Worm (Caenorhabditis elegans) whole organism, L4 larva: Measurements from ENCODE around the gene bicd-1.

ENCODE experiments used
- D1046.2 ChIP-seq: fragments of 200-800 bp; sonication (Bioruptor generic); IDR thresholded peaks from 2 replicates; pipeline ENCODE4 v1.3.6; 2022; ENCODE audit warnings: missing genetic modification characterization, missing compliant biosample characterization
- F10B5.3 ChIP-seq: sonication (generic microtip); optimal IDR thresholded peaks from 2 replicates; lab custom pipeline; 2016; ENCODE audit warnings: mild to moderate bottlenecking, missing genetic modification characterization, missing compliant biosample characterization
- F37D6.2 ChIP-seq: sonication (generic microtip); optimal IDR thresholded peaks from 2 replicates; lab custom pipeline; 2016; ENCODE audit warnings: mild to moderate bottlenecking, missing genetic modification characterization, missing compliant biosample characterization
- R02D3.7 ChIP-seq: fragments of 150-350 bp; sonication (generic microtip); optimal IDR thresholded peaks from 3 replicates; lab custom pipeline; 2014; ENCODE audit warnings: missing biosample characterization, missing genetic modification characterization
- Y5F2A.4 ChIP-seq: fragments of 200-800 bp; sonication (Bioruptor generic); optimal IDR thresholded peaks from 2 replicates; lab custom pipeline; 2018; ENCODE audit warnings: mild to moderate bottlenecking, missing genetic modification characterization, missing compliant biosample characterization
- Y75B8A.6 ChIP-seq: fragments of 200-800 bp; sonication (Bioruptor generic); IDR thresholded peaks from 2 replicates; pipeline ENCODE4 v1.3.6; 2022; ENCODE audit warnings: missing genetic modification reagents, missing genetic modification characterization, missing compliant biosample characterization
- aha-1 ChIP-seq: fragments of 150-350 bp; peaks from one replicate; lab custom pipeline; 2014; ENCODE audit warnings: missing biosample characterization, missing genetic modification characterization
- arid-1 ChIP-seq: fragments of 200-800 bp; sonication (Bioruptor generic); conservative IDR thresholded peaks from 2 replicates; pipeline ENCODE4 v1.3.6; 2022; ENCODE audit warnings: missing genetic modification reagents, missing genetic modification characterization, missing compliant biosample characterization
- attf-4 ChIP-seq: sonication (generic microtip); optimal IDR thresholded peaks from 3 replicates; lab custom pipeline; 2017; ENCODE audit warnings: missing biosample characterization, missing genetic modification characterization
- ceh-32 ChIP-seq: sonication (generic microtip); optimal IDR thresholded peaks from 2 replicates; lab custom pipeline; 2016; ENCODE audit warnings: mild to moderate bottlenecking, missing genetic modification characterization, missing compliant biosample characterization; ENCODE audit not compliant: poor library complexity
- ceh-44 ChIP-seq: fragments of 200-800 bp; sonication (Bioruptor generic); IDR thresholded peaks from 2 replicates; pipeline ENCODE4 v1.3.6; 2022; ENCODE audit warnings: missing genetic modification reagents, missing genetic modification characterization, missing compliant biosample characterization
- ceh-62 ChIP-seq: sonication (generic microtip); optimal IDR thresholded peaks from 2 replicates; lab custom pipeline; 2017; ENCODE audit warnings: missing biosample characterization, missing genetic modification characterization
- cey-2 ChIP-seq: sonication (generic microtip); optimal IDR thresholded peaks from 3 replicates; lab custom pipeline; 2017; ENCODE audit warnings: missing genetic modification characterization, mild to moderate bottlenecking, missing compliant biosample characterization, antibody characterized with exemption, borderline replicate concordance; ENCODE audit not compliant: insufficient read depth
- ctbp-1 ChIP-seq: fragments of 200-800 bp; sonication (Bioruptor generic); IDR thresholded peaks from 2 replicates; pipeline ENCODE4 v1.3.6; 2022; ENCODE audit warnings: missing genetic modification reagents, missing genetic modification characterization, missing compliant biosample characterization
- daf-16 ChIP-seq, 3 experiments: sonication (generic microtip); optimal IDR thresholded peaks; 2 replicates each; lab custom pipeline; 2016 to 2017; ENCODE audit warnings: missing genetic modification characterization in 3 of 3, missing genetic modification reagents in 3 of 3, mild to moderate bottlenecking in 2 of 3, missing compliant biosample characterization in 2 of 3, missing biosample characterization in 1 of 3, moderate library complexity in 1 of 3
- daf-8 ChIP-seq: fragments of 200-800 bp; sonication (Bioruptor generic); IDR thresholded peaks from 2 replicates; pipeline ENCODE4 v1.3.6; 2022; ENCODE audit warnings: missing genetic modification characterization, missing compliant biosample characterization
- dmd-6 ChIP-seq: fragments of 200-800 bp; sonication (Bioruptor generic); IDR thresholded peaks from 2 replicates; pipeline ENCODE4 v1.3.6; 2022; ENCODE audit warnings: missing genetic modification reagents, missing genetic modification characterization, missing compliant biosample characterization
- dmd-8 ChIP-seq: fragments of 200-800 bp; sonication (Bioruptor generic); IDR thresholded peaks from 2 replicates; pipeline ENCODE4 v1.3.6; 2022; ENCODE audit warnings: missing genetic modification characterization, missing compliant biosample characterization
- dmd-9 ChIP-seq: fragments of 200-800 bp; sonication (Bioruptor generic); IDR thresholded peaks from 2 replicates; pipeline ENCODE4 v1.3.6; 2022; ENCODE audit warnings: missing genetic modification reagents, missing genetic modification characterization, missing compliant biosample characterization
- duxl-1 ChIP-seq: sonication (generic microtip); optimal IDR thresholded peaks from 2 replicates; lab custom pipeline; 2016; ENCODE audit warnings: mild to moderate bottlenecking, missing genetic modification characterization, moderate library complexity, missing compliant biosample characterization; ENCODE audit not compliant: poor library complexity
- dve-1 ChIP-seq: sonication (generic microtip); optimal IDR thresholded peaks from 2 replicates; lab custom pipeline; 2017; ENCODE audit warnings: antibody characterized with exemption, mild to moderate bottlenecking, missing genetic modification characterization, missing compliant biosample characterization; ENCODE audit not compliant: insufficient read depth
- egl-27 ChIP-seq: sonication (generic microtip); optimal IDR thresholded peaks from 3 replicates; lab custom pipeline; 2017; ENCODE audit warnings: missing biosample characterization, missing genetic modification reagents, missing genetic modification characterization
- egl-43 ChIP-seq: fragments of 200-800 bp; sonication (Bioruptor generic); IDR thresholded peaks from 2 replicates; pipeline ENCODE4 v1.3.6; 2022; ENCODE audit warnings: missing genetic modification reagents, missing genetic modification characterization, missing compliant biosample characterization
- hlh-11 ChIP-seq: fragments of 200-800 bp; sonication (Bioruptor generic); optimal IDR thresholded peaks from 2 replicates; lab custom pipeline; 2018; ENCODE audit warnings: mild to moderate bottlenecking, missing genetic modification characterization, missing compliant biosample characterization
- lin-1 ChIP-seq: fragments of 200-800 bp; sonication (Bioruptor generic); IDR thresholded peaks from 2 replicates; pipeline ENCODE4 v1.3.6; 2022; ENCODE audit warnings: missing genetic modification reagents, missing genetic modification characterization, missing compliant biosample characterization
- lin-13 ChIP-seq: fragments of 150-350 bp; optimal IDR thresholded peaks from 2 replicates; lab custom pipeline; 2014; ENCODE audit warnings: missing biosample characterization, missing genetic modification reagents, missing genetic modification characterization
- lin-29 ChIP-seq: fragments of 200-800 bp; sonication (Bioruptor generic); IDR thresholded peaks from 2 replicates; pipeline ENCODE4 v1.3.6; 2022; ENCODE audit warnings: missing genetic modification reagents, missing genetic modification characterization, missing compliant biosample characterization
- madf-5 ChIP-seq, 2 experiments: fragments of 200-800 bp; sonication (Bioruptor generic); IDR thresholded peaks; 2 replicates each; pipeline ENCODE4 v1.3.6; 2022; ENCODE audit warnings: missing compliant biosample characterization in 2 of 2, missing genetic modification characterization in 2 of 2
- mdl-1 ChIP-seq, 2 experiments: fragments of 150-350 bp in 1 of 2; sonication (generic microtip) in 1 of 2; optimal IDR thresholded peaks; 2 replicates each; lab custom pipeline; 2014 to 2017; ENCODE audit warnings: missing biosample characterization in 2 of 2, missing genetic modification characterization in 2 of 2
- mdt-29 ChIP-seq: fragments of 200-800 bp; sonication (Bioruptor generic); IDR thresholded peaks from 2 replicates; pipeline ENCODE4 v1.3.6; 2022; ENCODE audit warnings: missing genetic modification reagents, missing genetic modification characterization, missing compliant biosample characterization
- mep-1 ChIP-seq: fragments of 150-350 bp; sonication (generic microtip); optimal IDR thresholded peaks from 3 replicates; lab custom pipeline; 2014; ENCODE audit warnings: missing biosample characterization, missing genetic modification characterization
- mes-2 ChIP-seq: sonication (generic microtip); optimal IDR thresholded peaks from 2 replicates; lab custom pipeline; 2016; ENCODE audit warnings: missing genotype, mild to moderate bottlenecking, missing genetic modification characterization, missing compliant biosample characterization; ENCODE audit not compliant: poor library complexity, severe bottlenecking
- mxl-2 ChIP-seq: fragments of 200-800 bp; sonication (Bioruptor generic); conservative IDR thresholded peaks from 2 replicates; pipeline ENCODE4 v1.3.6; 2022; ENCODE audit warnings: missing genetic modification reagents, missing genetic modification characterization, missing compliant biosample characterization
- nhr-10 ChIP-seq: fragments of 150-350 bp; optimal IDR thresholded peaks from 2 replicates; lab custom pipeline; 2014; ENCODE audit warnings: missing biosample characterization, missing genetic modification characterization
- nhr-102 ChIP-seq: sonication (generic microtip); optimal IDR thresholded peaks from 2 replicates; lab custom pipeline; 2016; ENCODE audit warnings: mild to moderate bottlenecking, missing genetic modification characterization, moderate library complexity, missing compliant biosample characterization
- nhr-111 ChIP-seq: fragments of 200-800 bp; sonication (Bioruptor generic); optimal IDR thresholded peaks from 2 replicates; lab custom pipeline; 2018; ENCODE audit warnings: mild to moderate bottlenecking, missing genetic modification characterization, missing compliant biosample characterization
- nhr-237 ChIP-seq: sonication (generic microtip); optimal IDR thresholded peaks from 2 replicates; lab custom pipeline; 2017; ENCODE audit warnings: missing biosample characterization, missing genetic modification characterization
- nhr-28 ChIP-seq: fragments of 150-350 bp; optimal IDR thresholded peaks from 2 replicates; lab custom pipeline; 2014; ENCODE audit warnings: missing biosample characterization, missing genetic modification characterization
- nhr-41 ChIP-seq: fragments of 200-800 bp; sonication (Bioruptor generic); IDR thresholded peaks from 2 replicates; pipeline ENCODE4 v1.3.6; 2022; ENCODE audit warnings: missing genetic modification reagents, missing genetic modification characterization, missing compliant biosample characterization
- nhr-48 ChIP-seq: sonication (generic microtip); optimal IDR thresholded peaks from 2 replicates; lab custom pipeline; 2016; ENCODE audit warnings: mild to moderate bottlenecking, missing genetic modification characterization, missing compliant biosample characterization
- nhr-6 ChIP-seq: fragments of 150-350 bp; optimal IDR thresholded peaks from 2 replicates; lab custom pipeline; 2014; ENCODE audit warnings: missing biosample characterization, missing genetic modification characterization
- nhr-76 ChIP-seq: fragments of 150-350 bp; optimal IDR thresholded peaks from 2 replicates; lab custom pipeline; 2014; ENCODE audit warnings: missing biosample characterization, missing genetic modification characterization
- nhr-77 ChIP-seq: fragments of 150-350 bp; optimal IDR thresholded peaks from 2 replicates; lab custom pipeline; 2014; ENCODE audit warnings: missing biosample characterization, missing genetic modification characterization
- php-3 ChIP-seq: fragments of 200-800 bp; sonication (Bioruptor generic); IDR thresholded peaks from 2 replicates; pipeline ENCODE4 v1.3.6; 2022; ENCODE audit warnings: missing genetic modification reagents, missing genetic modification characterization, missing compliant biosample characterization
- skn-1 ChIP-seq: fragments of 150-350 bp; optimal IDR thresholded peaks from 2 replicates; lab custom pipeline; 2014; ENCODE audit warnings: missing biosample characterization, missing genetic modification characterization
- snpc-4 ChIP-seq: fragments of 150-350 bp; optimal IDR thresholded peaks from 2 replicates; lab custom pipeline; 2014; ENCODE audit warnings: missing biosample characterization, missing genetic modification characterization
- spr-1 ChIP-seq: sonication (generic microtip); optimal IDR thresholded peaks from 2 replicates; lab custom pipeline; 2016; ENCODE audit warnings: mild to moderate bottlenecking, missing genetic modification characterization, missing compliant biosample characterization
- tra-1 ChIP-seq: fragments of 200-800 bp; sonication (Bioruptor generic); IDR thresholded peaks from 2 replicates; pipeline ENCODE4 v1.3.6; 2022; ENCODE audit warnings: missing genetic modification reagents, missing genetic modification characterization, missing compliant biosample characterization
- unc-39 ChIP-seq: sonication (generic microtip); optimal IDR thresholded peaks from 2 replicates; lab custom pipeline; 2017; ENCODE audit warnings: missing biosample characterization, missing genetic modification characterization
- zip-11 ChIP-seq: fragments of 200-800 bp; sonication (Bioruptor generic); IDR thresholded peaks from 2 replicates; pipeline ENCODE4 v1.3.6; 2022; ENCODE audit warnings: missing genetic modification characterization, missing compliant biosample characterization
- ztf-11 ChIP-seq: fragments of 150-350 bp; optimal IDR thresholded peaks from 2 replicates; lab custom pipeline; 2014; ENCODE audit warnings: missing biosample characterization, missing genetic modification characterization
- ztf-7 ChIP-seq: fragments of 150-350 bp; optimal IDR thresholded peaks from 2 replicates; lab custom pipeline; 2014; ENCODE audit warnings: missing biosample characterization, missing genetic modification characterization

The bicd-1 gene

DNA sequence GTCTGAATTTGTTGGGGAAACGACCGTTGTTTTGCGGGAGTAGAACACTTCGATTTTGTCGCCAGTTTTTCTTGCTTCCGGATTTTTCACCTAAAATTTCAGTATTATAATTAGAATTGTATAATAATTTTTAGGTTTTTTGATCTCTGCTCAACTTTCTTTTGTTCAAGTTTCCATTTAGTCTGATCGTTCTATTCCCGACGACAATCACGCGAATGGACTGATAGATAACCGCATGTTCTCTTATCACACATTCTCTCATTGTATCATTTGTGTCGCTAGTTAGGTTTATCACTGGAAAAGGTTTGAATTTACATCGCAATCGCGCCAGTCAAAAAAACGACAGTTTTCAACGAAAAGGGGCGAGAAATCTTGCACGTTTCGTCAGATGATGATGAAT is 17.3 kb downstream of the bicd-1 start:
- TF ChIP-seq php-3 (peak; percentile 61), Y5F2A.4 (GFP tag; lab: Kevin White, UChicago) (no peak), egl-43 (no peak), mdt-29 (GFP tag; lab: Robert Waterston, UW) (no peak), nhr-28 (peak; percentile 91), dve-1 (peak; percentile 88), nhr-111 (no peak), ztf-11 (tag; lab: Kevin White, UChicago) (no peak), ceh-44 (GFP tag; lab: Robert Waterston, UW) (no peak), ceh-62 (tag; lab: Kevin White, UChicago) (no peak), nhr-6 (no peak), lin-1 (GFP tag; lab: Robert Waterston, UW) (peak; percentile 50; the same call in 1 of the 2 replicates), lin-13 (GFP tag; lab: Kevin White, UChicago) (no peak), ctbp-1 (GFP tag; lab: Robert Waterston, UW) (no peak), nhr-10 (tag; lab: Kevin White, UChicago) (peak; percentile 54), ztf-7 (tag; lab: Kevin White, UChicago) (peak; percentile 48), zip-11 (GFP tag; lab: Robert Waterston, UW) (no peak), attf-4 (tag; lab: Kevin White, UChicago) (no peak), duxl-1 (tag; lab: Kevin White, UChicago) (no peak), arid-1 (no peak), F37D6.2 (tag; lab: Kevin White, UChicago) (no peak), cey-2 (tag; lab: Kevin White, UChicago) (no peak), aha-1 (tag; lab: Kevin White, UChicago) (no peak), nhr-76 (tag; lab: Kevin White, UChicago) (no peak), nhr-237 (tag; lab: Kevin White, UChicago) (no peak), dmd-8 (GFP tag; lab: Robert Waterston, UW) (no peak), nhr-77 (tag; lab: Kevin White, UChicago) (peak; percentile 59), tra-1 (GFP tag; lab: Robert Waterston, UW) (0 out of 2 replicates have a peak, but pooled peaks have one; percentile 14), madf-5 (GFP tag; IDR thresholded peaks at IDR 0.05; lab: Robert Waterston, UW) (no peak), Y75B8A.6 (GFP tag; lab: Robert Waterston, UW) (no peak), dmd-6 (GFP tag; lab: Robert Waterston, UW) (peak; percentile 84), nhr-102 (peak; percentile 3), unc-39 (no peak), hlh-11 (tag; lab: Kevin White, UChicago) (peak; percentile 83), spr-1 (tag; lab: Kevin White, UChicago) (no peak), nhr-48 (peak; percentile 26), lin-29 (GFP tag; lab: Robert Waterston, UW) (no peak), mxl-2 (GFP tag; lab: Robert Waterston, UW) (no peak), R02D3.7 (no peak), mes-2 (tag; lab: Kevin White, UChicago) (peak; percentile 66), F10B5.3 (tag; lab: Kevin White, UChicago) (no peak), daf-16 (GFP tag; optimal IDR thresholded peaks at IDR 0.05; lab: Kevin White, UChicago) (no peak), daf-16 (tag; optimal IDR thresholded peaks at IDR 0.05; lab: Kevin White, UChicago) (peak; percentile 66), mep-1 (no peak), daf-8 (GFP tag; lab: Robert Waterston, UW) (no peak), skn-1 (tag; lab: Kevin White, UChicago) (peak; percentile 5), ceh-32 (tag; lab: Kevin White, UChicago) (no peak), D1046.2 (GFP tag; lab: Robert Waterston, UW) (no peak), mdl-1 (tag; optimal IDR thresholded peaks at IDR 0.05; lab: Kevin White, UChicago) (peak in 1 of 2 experiments; percentile 56), nhr-41 (GFP tag; lab: Robert Waterston, UW) (no peak), dmd-9 (no peak), egl-27 (tag; lab: Kevin White, UChicago) (no peak), snpc-4 (tag; lab: Kevin White, UChicago) (no peak)
